Fruit fly (Drosophila melanogaster): Measurements from ENCODE around the gene CG17896.

Gene CG17896

DNA sequence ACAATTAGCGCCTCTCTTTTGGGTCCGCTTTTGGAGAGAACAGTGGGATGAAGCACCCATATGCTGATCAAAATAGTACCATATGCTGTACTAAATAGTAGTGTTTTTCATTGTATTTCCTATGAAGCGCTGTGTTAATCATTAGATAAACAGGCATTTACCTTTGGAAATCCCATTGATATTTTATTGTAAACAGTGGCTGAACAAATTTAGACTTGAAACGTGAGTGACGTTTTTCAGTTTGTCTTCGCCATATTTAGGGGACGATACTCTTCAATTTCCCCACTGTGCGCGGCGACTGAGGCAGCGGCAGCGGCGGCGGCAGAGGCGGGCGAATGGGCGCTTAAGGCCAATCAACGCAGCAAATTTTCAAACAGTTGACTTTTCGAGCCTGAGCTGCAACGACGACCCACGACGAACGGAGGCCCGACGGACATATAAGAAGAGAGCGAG lies 6.3 kb upstream of the CG17896 start (continued):
- TF ChIP-seq CHES-1-like (GFP tag; optimal IDR thresholded peaks at IDR 0.05) (peak; percentile 81), Asciz (GFP tag; optimal IDR thresholded peaks at IDR 0.05) (peak; percentile 73), BEAF-32 (GFP tag; optimal IDR thresholded peaks at IDR 0.05) (no peak), CG31365 (tag; optimal IDR thresholded peaks at IDR 0.05) (peak; percentile 65), CG17361 (GFP tag; IDR thresholded peaks at IDR 0.05) (peak; percentile 75), vvl (GFP tag; IDR thresholded peaks at IDR 0.05) (peak; percentile 74), CG3847 (GFP tag; IDR thresholded peaks at IDR 0.05) (peak; percentile 74), MBD-R2 (GFP tag; IDR thresholded peaks at IDR 0.05) (peak; percentile 51; the same call in 1 of the 2 replicates), Sox100B (GFP tag; optimal IDR thresholded peaks at IDR 0.05) (peak; percentile 86), cato (GFP tag; optimal IDR thresholded peaks at IDR 0.05; ENCODE audit: borderline replicate concordance) (peak; percentile 44), CG6765 (GFP tag; optimal IDR thresholded peaks at IDR 0.05) (peak; percentile 87), Side (GFP tag; optimal IDR thresholded peaks at IDR 0.05) (peak; percentile 84), D (optimal IDR thresholded peaks at IDR 0.05) (no peak), D (GFP tag; optimal IDR thresholded peaks at IDR 0.05) (peak; percentile 71), TFAM (GFP tag; optimal IDR thresholded peaks at IDR 0.05) (no peak), ap (GFP tag; IDR thresholded peaks at IDR 0.05) (no peak), CG10431 (GFP tag; optimal IDR thresholded peaks at IDR 0.05) (peak; percentile 43), exex (tag; optimal IDR thresholded peaks at IDR 0.05) (peak; percentile 69), CrebB (tag; optimal IDR thresholded peaks at IDR 0.05) (peak; percentile 87), CG17328 (GFP tag; IDR thresholded peaks at IDR 0.05) (peak; percentile 54; the same call in 1 of the 2 replicates), CG9817 (tag; optimal IDR thresholded peaks at IDR 0.05) (peak; percentile 80), repo (GFP tag; optimal IDR thresholded peaks at IDR 0.05) (peak; percentile 79), chinmo (GFP tag; IDR thresholded peaks at IDR 0.05; ENCODE audit: partially characterized antibody) (peak; percentile 77; the same call in 3 of the 4 replicates), row (GFP tag; IDR thresholded peaks at IDR 0.05) (peak; percentile 96), CG15479 (GFP tag; optimal IDR thresholded peaks at IDR 0.05) (no peak), CG18764 (GFP tag; optimal IDR thresholded peaks at IDR 0.05) (peak; percentile 67), Elba2 (GFP tag; optimal IDR thresholded peaks at IDR 0.05) (no peak), ac (GFP tag; optimal IDR thresholded peaks at IDR 0.05) (peak; percentile 9), CG3838 (GFP tag; optimal IDR thresholded peaks at IDR 0.05) (peak; percentile 53), Ada2b (GFP tag; IDR thresholded peaks at IDR 0.05) (peak; percentile 60), aop (GFP tag; IDR thresholded peaks at IDR 0.05) (no peak), CG12391 (tag; optimal IDR thresholded peaks at IDR 0.05) (peak; percentile 76), Sry-β (GFP tag; optimal IDR thresholded peaks at IDR 0.05) (no peak), Meics (GFP tag; optimal IDR thresholded peaks at IDR 0.05) (peak; percentile 92), fu2 (GFP tag; optimal IDR thresholded peaks at IDR 0.05) (peak; percentile 76), ewg (GFP tag; optimal IDR thresholded peaks at IDR 0.05) (peak; percentile 67), ssp (GFP tag; IDR thresholded peaks at IDR 0.05) (no peak; the same call in 1 of the 2 replicates), Adf1 (GFP tag; IDR thresholded peaks at IDR 0.05) (peak; percentile 96), mam (GFP tag; optimal IDR thresholded peaks at IDR 0.05) (peak; percentile 83), bigmax (GFP tag; optimal IDR thresholded peaks at IDR 0.05) (peak; percentile 25), sim (GFP tag; IDR thresholded peaks at IDR 0.05) (no peak), Aef1 (GFP tag; IDR thresholded peaks at IDR 0.05) (peak; percentile 41; the same call in 1 of the 3 replicates), CG14710 (tag; optimal IDR thresholded peaks at IDR 0.05) (peak; percentile 51), CG9727 (GFP tag; optimal IDR thresholded peaks at IDR 0.05) (peak; percentile 82), CG15073 (GFP tag; optimal IDR thresholded peaks at IDR 0.05) (no peak), insv (GFP tag; optimal IDR thresholded peaks at IDR 0.05) (peak in 1 of 2 experiments; percentile 23), cas (GFP tag; IDR thresholded peaks at IDR 0.05) (peak; percentile 42; the same call in 1 of the 2 replicates), gro (GFP tag; optimal IDR thresholded peaks at IDR 0.05) (peak; percentile 92), CG6654 (GFP tag; optimal IDR thresholded peaks at IDR 0.05) (peak; percentile 41), HLHmδ (GFP tag; optimal IDR thresholded peaks at IDR 0.05) (no peak), CG10366 (GFP tag; IDR thresholded peaks at IDR 0.05) (peak; percentile 55)

Measured in whole organism, embryonic.